Worm (Caenorhabditis elegans): Measurements from ENCODE around the gene pdl-1.

Gene pdl-1

DNA sequence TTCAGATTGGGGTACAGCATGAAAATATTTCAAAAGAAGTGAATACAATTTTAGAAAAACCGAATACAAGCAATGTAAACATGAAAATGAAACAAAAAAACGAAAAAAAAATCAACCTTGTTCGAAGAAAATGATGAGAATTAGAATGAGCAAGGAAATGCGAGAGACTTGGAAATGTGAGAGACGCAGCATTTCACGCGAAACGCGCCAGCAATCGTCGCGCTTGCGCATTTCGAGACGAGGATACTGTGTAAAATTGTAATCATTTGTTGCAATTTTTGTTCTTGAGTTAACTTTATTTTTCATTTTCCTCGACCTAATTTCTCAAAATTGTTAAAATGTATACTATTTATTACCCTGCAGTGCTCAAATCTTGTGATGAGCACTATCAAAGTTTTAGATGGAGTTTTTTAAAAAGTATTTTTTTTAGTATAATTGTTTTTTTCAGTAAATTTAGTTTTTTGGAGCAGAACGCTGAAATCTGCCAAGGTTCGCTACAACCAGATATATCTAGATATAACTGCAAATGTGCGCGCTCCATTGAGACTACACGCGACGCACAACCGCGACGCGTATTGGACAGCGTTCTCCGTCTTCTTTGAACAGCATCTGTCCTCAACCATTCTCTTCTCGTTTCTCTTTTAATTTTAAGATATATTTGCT, 31.5 kb upstream of the pdl-1 start, which contains the start of gene fust-1 (continued):
- TF ChIP-seq mdl-1 (tag; optimal IDR thresholded peaks at IDR 0.05) (peak in 1 of 2 experiments; percentile 68), tag-97 (GFP tag; IDR thresholded peaks at IDR 0.05) (no peak), nhr-76 (tag; optimal IDR thresholded peaks at IDR 0.05) (peak; percentile 71), ZK546.5 (tag; optimal IDR thresholded peaks at IDR 0.05) (peak in 1 of 2 experiments; percentile 64), snpc-4 (tag; optimal IDR thresholded peaks at IDR 0.05) (no peak), R02D3.7 (tag; optimal IDR thresholded peaks at IDR 0.05) (no peak), daf-16 (GFP tag; optimal IDR thresholded peaks at IDR 0.05) (peak in 1 of 2 experiments; percentile 89), daf-16 (tag; optimal IDR thresholded peaks at IDR 0.05) (peak; percentile 67), unc-130 (GFP tag; optimal IDR thresholded peaks at IDR 0.05) (peak; percentile 44), skn-1 (tag; optimal IDR thresholded peaks at IDR 0.05) (peak; percentile 87), dve-1 (tag; optimal IDR thresholded peaks at IDR 0.05; ENCODE audit: insufficient read depth) (peak; percentile 97), lin-29 (GFP tag; IDR thresholded peaks at IDR 0.05) (peak; percentile 84), Y75B8A.6 (GFP tag; IDR thresholded peaks at IDR 0.05) (no peak), nhr-111 (GFP tag; optimal IDR thresholded peaks at IDR 0.05) (no peak), cey-2 (tag; optimal IDR thresholded peaks at IDR 0.05; ENCODE audit: borderline replicate concordance, insufficient read depth) (peak; percentile 76), lsy-2 (tag; optimal IDR thresholded peaks at IDR 0.05) (peak; percentile 80 to 97), aly-2 (tag; optimal IDR thresholded peaks at IDR 0.05) (no peak), nhr-42 (GFP tag; IDR thresholded peaks at IDR 0.05) (peak; percentile 93), F44E2.7 (GFP tag; IDR thresholded peaks at IDR 0.05) (peak; percentile 67; the same call in 1 of the 2 replicates), Y48G9A.11 (GFP tag; IDR thresholded peaks at IDR 0.05) (peak; percentile 91)

DNA sequence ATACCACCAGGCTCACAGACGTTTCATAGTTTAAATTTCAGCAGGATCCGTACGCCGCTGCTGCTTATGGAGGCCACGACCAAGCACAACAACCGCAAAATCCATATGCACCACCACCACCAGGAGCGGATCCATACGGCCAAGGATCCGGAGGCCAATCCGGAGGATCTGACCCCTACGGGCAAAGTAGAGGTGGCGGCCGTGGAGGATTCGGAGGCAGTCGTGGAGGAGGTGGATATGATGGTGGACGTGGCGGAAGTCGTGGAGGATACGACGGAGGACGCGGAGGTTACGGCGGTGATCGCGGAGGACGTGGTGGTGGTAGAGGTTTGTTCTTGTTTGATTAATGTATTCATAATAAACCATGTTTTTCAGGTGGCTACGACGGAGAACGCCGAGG, 30.5 kb upstream of the pdl-1 start:
- peak; percentile 89 for TF ChIP-seq set-16 (GFP tag; IDR thresholded peaks at IDR 0.05)

DNA sequence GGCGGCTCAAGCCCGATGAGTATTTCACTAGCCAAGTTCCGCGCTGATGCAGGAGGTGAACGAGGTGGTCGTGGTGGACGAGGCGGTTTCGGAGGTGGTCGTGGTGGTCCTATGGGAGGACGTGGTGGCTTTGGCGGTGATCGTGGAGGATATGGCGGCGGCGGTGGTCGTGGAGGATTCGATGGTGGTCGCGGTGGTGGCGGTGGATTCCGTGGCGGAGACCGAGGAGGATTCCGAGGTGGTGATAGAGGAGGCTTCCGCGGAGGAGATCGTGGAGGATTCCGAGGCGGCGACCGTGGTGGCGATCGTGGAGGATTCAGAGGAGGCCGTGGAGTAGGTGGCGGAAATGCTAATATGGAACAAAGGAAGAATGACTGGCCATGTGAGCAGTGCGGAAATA, 28.9 kb upstream of the pdl-1 start:
- peak; percentile 96 for TF ChIP-seq set-16 (GFP tag; IDR thresholded peaks at IDR 0.05)
- no peak for TF ChIP-seq T20F7.1 (GFP tag; optimal IDR thresholded peaks at IDR 0.05)

DNA sequence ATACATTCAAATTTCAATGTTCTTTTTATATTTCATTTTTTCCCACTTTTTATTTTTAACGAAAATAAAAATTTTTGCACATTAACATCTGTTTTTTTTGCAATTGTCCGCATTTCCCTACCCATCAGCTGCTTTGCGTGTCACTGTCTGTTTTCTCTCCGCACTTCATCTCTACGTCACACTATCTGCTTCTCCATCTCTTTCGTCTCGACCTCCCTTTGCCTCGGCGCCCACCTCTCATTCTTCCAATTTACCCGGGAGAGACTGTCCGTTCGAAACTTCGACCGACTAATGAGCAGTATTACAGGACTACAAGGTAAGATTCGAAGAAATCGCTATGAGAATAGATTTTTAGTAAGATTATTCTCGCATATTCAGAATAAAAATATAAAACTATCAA, 28.2 kb upstream of the pdl-1 start, which contains the start of gene C27H5.2:
Gene C27H5.2 (plus strand): TSS at position 190 of the 400 bp plus-strand sequence.
- TF ChIP-seq mep-1 (tag; optimal IDR thresholded peaks at IDR 0.05) (peak; percentile 29), hlh-11 (tag; optimal IDR thresholded peaks at IDR 0.05) (peak; percentile 68), dve-1 (tag; optimal IDR thresholded peaks at IDR 0.05; ENCODE audit: insufficient read depth) (peak; percentile 8), hmg-1.1 (GFP tag; IDR thresholded peaks at IDR 0.05) (0 out of 2 replicates have a peak, but pooled peaks have one; percentile 18), hlh-30 (tag; optimal IDR thresholded peaks at IDR 0.05; ENCODE audit: insufficient read depth) (peak; percentile 8), mes-2 (tag; optimal IDR thresholded peaks at IDR 0.05; ENCODE audit: poor library complexity, severe bottlenecking) (peak; percentile 47), nhr-102 (tag; optimal IDR thresholded peaks at IDR 0.05) (peak; percentile 20), ama-1 (optimal IDR thresholded peaks at IDR 0.05) (peak; percentile 84), nhr-28 (tag; optimal IDR thresholded peaks at IDR 0.05) (peak; percentile 26), nhr-48 (tag; optimal IDR thresholded peaks at IDR 0.05) (no peak), ceh-20 (GFP tag; IDR thresholded peaks at IDR 0.05) (no peak), ctbp-1 (GFP tag; IDR thresholded peaks at IDR 0.05) (no peak), dmd-6 (GFP tag; IDR thresholded peaks at IDR 0.05) (peak; percentile 7; the same call in 1 of the 2 replicates), nhr-10 (tag; optimal IDR thresholded peaks at IDR 0.05) (no peak)
